Fruit fly (Drosophila melanogaster): ENCODE measurements around the gene Uvrag.

dm6 chr2L:13258702-13259101, 27.9 kb upstream of the Uvrag start:
- TF ChIP-seq psq (optimal IDR thresholded peaks at IDR 0.05) (no peak), ttk (optimal IDR thresholded peaks at IDR 0.05) (no peak), Myc (optimal IDR thresholded peaks at IDR 0.05) (no peak), Sin3A (optimal IDR thresholded peaks at IDR 0.05) (no peak)

Data from Kc167 (cell line).